Worm (Caenorhabditis elegans) whole organism, L4 larva: Measurements from ENCODE around the gene cht-5.

Experiments used
- ama-1 ChIP-seq: fragments of 150-350 bp; optimal IDR thresholded peaks from 2 replicates; lab custom pipeline; 2014; ENCODE audit warnings: inconsistent platforms, mixed read lengths
- egl-27 ChIP-seq: sonication (generic microtip); optimal IDR thresholded peaks from 3 replicates; lab custom pipeline; 2017; ENCODE audit warnings: missing biosample characterization, missing genetic modification reagents, missing genetic modification characterization
- lin-39 ChIP-seq: fragments of 150-350 bp; optimal IDR thresholded peaks from 2 replicates; lab custom pipeline; 2014; ENCODE audit warnings: missing biosample characterization, missing genetic modification reagents, missing genetic modification characterization
- mep-1 ChIP-seq: fragments of 150-350 bp; sonication (generic microtip); optimal IDR thresholded peaks from 3 replicates; lab custom pipeline; 2014; ENCODE audit warnings: missing biosample characterization, missing genetic modification characterization
- zfp-2 ChIP-seq: sonication (generic microtip); optimal IDR thresholded peaks from 2 replicates; lab custom pipeline; 2016; ENCODE audit warnings: mild to moderate bottlenecking, missing genetic modification characterization, missing compliant biosample characterization
- zip-11 ChIP-seq: fragments of 200-800 bp; sonication (Bioruptor generic); IDR thresholded peaks from 2 replicates; pipeline ENCODE4 v1.3.6; 2022; ENCODE audit warnings: missing genetic modification characterization, missing compliant biosample characterization

DNA sequence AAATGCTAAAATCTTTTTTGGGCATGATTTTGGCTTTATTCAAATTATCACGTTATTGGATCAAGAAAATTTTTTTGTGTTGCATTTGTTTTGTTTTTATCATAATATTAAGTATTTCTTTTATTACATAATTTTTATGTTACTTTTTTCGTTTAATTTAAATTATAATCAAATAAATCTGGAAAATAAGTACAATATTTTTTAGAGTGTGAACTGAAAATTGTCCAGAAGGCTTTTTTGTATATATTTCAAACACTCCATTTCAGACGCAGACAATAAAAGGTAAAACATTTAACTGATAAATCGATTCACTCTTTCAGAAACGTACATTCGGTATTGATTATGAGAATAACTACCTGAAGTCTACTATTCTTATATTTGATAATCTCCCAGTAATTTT is 7.1 kb upstream of the cht-5 start, which contains the start of gene C08B6.11:
- TF ChIP-seq zip-11 (no peak), mep-1 (tag; lab: Kevin White, UChicago) (no peak), egl-27 (tag; lab: Kevin White, UChicago) (no peak), lin-39 (tag; lab: Kevin White, UChicago) (no peak), zfp-2 (tag; lab: Kevin White, UChicago) (no peak), ama-1 (lab: Kevin White, UChicago) (no peak)
